Worm (Caenorhabditis elegans) whole organism, L4 larva: ENCODE measurements around the gene K08D9.10.

Experiments used
- Y48G9A.11 ChIP-seq: fragments of 200-800 bp; sonication (Bioruptor generic); IDR thresholded peaks from 2 replicates; pipeline ENCODE4 v1.3.6; 2022; ENCODE audit warnings: missing genetic modification reagents, missing genetic modification characterization, missing compliant biosample characterization
- Y75B8A.6 ChIP-seq: fragments of 200-800 bp; sonication (Bioruptor generic); IDR thresholded peaks from 2 replicates; pipeline ENCODE4 v1.3.6; 2022; ENCODE audit warnings: missing genetic modification reagents, missing genetic modification characterization, missing compliant biosample characterization
- aha-1 ChIP-seq: fragments of 150-350 bp; peaks from one replicate; lab custom pipeline; 2014; ENCODE audit warnings: missing biosample characterization, missing genetic modification characterization
- aly-2 ChIP-seq: sonication (generic microtip); optimal IDR thresholded peaks from 2 replicates; lab custom pipeline; 2018; ENCODE audit warnings: missing biosample characterization, missing genetic modification characterization
- arid-1 ChIP-seq: fragments of 200-800 bp; sonication (Bioruptor generic); conservative IDR thresholded peaks from 2 replicates; pipeline ENCODE4 v1.3.6; 2022; ENCODE audit warnings: missing genetic modification reagents, missing genetic modification characterization, missing compliant biosample characterization
- attf-4 ChIP-seq: sonication (generic microtip); optimal IDR thresholded peaks from 3 replicates; lab custom pipeline; 2017; ENCODE audit warnings: missing biosample characterization, missing genetic modification characterization
- ceh-32 ChIP-seq: sonication (generic microtip); optimal IDR thresholded peaks from 2 replicates; lab custom pipeline; 2016; ENCODE audit warnings: mild to moderate bottlenecking, missing genetic modification characterization, missing compliant biosample characterization; ENCODE audit not compliant: poor library complexity
- cey-2 ChIP-seq: sonication (generic microtip); optimal IDR thresholded peaks from 3 replicates; lab custom pipeline; 2017; ENCODE audit warnings: missing genetic modification characterization, mild to moderate bottlenecking, missing compliant biosample characterization, antibody characterized with exemption, borderline replicate concordance; ENCODE audit not compliant: insufficient read depth
- daf-16 ChIP-seq, 3 experiments: sonication (generic microtip); optimal IDR thresholded peaks; 2 replicates each; lab custom pipeline; 2016 to 2017; ENCODE audit warnings: missing genetic modification characterization in 3 of 3, missing genetic modification reagents in 3 of 3, mild to moderate bottlenecking in 2 of 3, missing compliant biosample characterization in 2 of 3, missing biosample characterization in 1 of 3, moderate library complexity in 1 of 3
- daf-8 ChIP-seq: fragments of 200-800 bp; sonication (Bioruptor generic); IDR thresholded peaks from 2 replicates; pipeline ENCODE4 v1.3.6; 2022; ENCODE audit warnings: missing genetic modification characterization, missing compliant biosample characterization
- dmd-6 ChIP-seq: fragments of 200-800 bp; sonication (Bioruptor generic); IDR thresholded peaks from 2 replicates; pipeline ENCODE4 v1.3.6; 2022; ENCODE audit warnings: missing genetic modification reagents, missing genetic modification characterization, missing compliant biosample characterization
- dmd-8 ChIP-seq: fragments of 200-800 bp; sonication (Bioruptor generic); IDR thresholded peaks from 2 replicates; pipeline ENCODE4 v1.3.6; 2022; ENCODE audit warnings: missing genetic modification characterization, missing compliant biosample characterization
- dpl-1 ChIP-seq: fragments of 150-350 bp; optimal IDR thresholded peaks from 2 replicates; lab custom pipeline; 2014; ENCODE audit warnings: missing biosample characterization, missing genetic modification reagents, missing genetic modification characterization
- duxl-1 ChIP-seq: sonication (generic microtip); optimal IDR thresholded peaks from 2 replicates; lab custom pipeline; 2016; ENCODE audit warnings: mild to moderate bottlenecking, missing genetic modification characterization, moderate library complexity, missing compliant biosample characterization; ENCODE audit not compliant: poor library complexity
- dve-1 ChIP-seq: sonication (generic microtip); optimal IDR thresholded peaks from 2 replicates; lab custom pipeline; 2017; ENCODE audit warnings: antibody characterized with exemption, mild to moderate bottlenecking, missing genetic modification characterization, missing compliant biosample characterization; ENCODE audit not compliant: insufficient read depth
- fos-1 ChIP-seq: fragments of 150-350 bp; optimal IDR thresholded peaks from 2 replicates; lab custom pipeline; 2014; ENCODE audit warnings: missing biosample characterization, missing genetic modification characterization
- hlh-11 ChIP-seq: fragments of 200-800 bp; sonication (Bioruptor generic); optimal IDR thresholded peaks from 2 replicates; lab custom pipeline; 2018; ENCODE audit warnings: mild to moderate bottlenecking, missing genetic modification characterization, missing compliant biosample characterization
- hlh-30 ChIP-seq: sonication (generic microtip); optimal IDR thresholded peaks from 2 replicates; lab custom pipeline; 2017; ENCODE audit warnings: antibody characterized with exemption, mild to moderate bottlenecking, missing genetic modification characterization, missing compliant biosample characterization; ENCODE audit not compliant: insufficient read depth
- hmg-1.1 ChIP-seq: fragments of 200-800 bp; sonication (Bioruptor generic); IDR thresholded peaks from 2 replicates; pipeline ENCODE4 v1.3.6; 2022; ENCODE audit warnings: missing genetic modification reagents, missing genetic modification characterization, missing compliant biosample characterization
- lin-15B ChIP-seq: fragments of 150-350 bp; sonication (generic microtip); optimal IDR thresholded peaks from 3 replicates; lab custom pipeline; 2014; ENCODE audit warnings: missing biosample characterization, missing genetic modification characterization
- lin-29 ChIP-seq: fragments of 200-800 bp; sonication (Bioruptor generic); IDR thresholded peaks from 2 replicates; pipeline ENCODE4 v1.3.6; 2022; ENCODE audit warnings: missing genetic modification reagents, missing genetic modification characterization, missing compliant biosample characterization
- lin-38 ChIP-seq: fragments of 200-800 bp; sonication (Bioruptor generic); IDR thresholded peaks from 2 replicates; pipeline ENCODE4 v1.3.6; 2022; ENCODE audit warnings: missing genetic modification reagents, missing genetic modification characterization, missing compliant biosample characterization
- lsy-2 ChIP-seq, 2 experiments: fragments of 150-350 bp in 1 of 2; sonication (generic microtip) in 1 of 2; optimal IDR thresholded peaks; 2 replicates each; lab custom pipeline; 2014 to 2017; ENCODE audit warnings: missing biosample characterization in 2 of 2, missing genetic modification characterization in 2 of 2
- mdt-29 ChIP-seq: fragments of 200-800 bp; sonication (Bioruptor generic); IDR thresholded peaks from 2 replicates; pipeline ENCODE4 v1.3.6; 2022; ENCODE audit warnings: missing genetic modification reagents, missing genetic modification characterization, missing compliant biosample characterization
- mep-1 ChIP-seq: fragments of 150-350 bp; sonication (generic microtip); optimal IDR thresholded peaks from 3 replicates; lab custom pipeline; 2014; ENCODE audit warnings: missing biosample characterization, missing genetic modification characterization
- mxl-2 ChIP-seq: fragments of 200-800 bp; sonication (Bioruptor generic); conservative IDR thresholded peaks from 2 replicates; pipeline ENCODE4 v1.3.6; 2022; ENCODE audit warnings: missing genetic modification reagents, missing genetic modification characterization, missing compliant biosample characterization
- mxl-3 ChIP-seq: fragments of 200-800 bp; sonication (Bioruptor generic); optimal IDR thresholded peaks from 2 replicates; lab custom pipeline; 2018; ENCODE audit warnings: mild to moderate bottlenecking, missing genetic modification characterization, missing compliant biosample characterization
- nhr-102 ChIP-seq: sonication (generic microtip); optimal IDR thresholded peaks from 2 replicates; lab custom pipeline; 2016; ENCODE audit warnings: mild to moderate bottlenecking, missing genetic modification characterization, moderate library complexity, missing compliant biosample characterization
- nhr-111 ChIP-seq: fragments of 200-800 bp; sonication (Bioruptor generic); optimal IDR thresholded peaks from 2 replicates; lab custom pipeline; 2018; ENCODE audit warnings: mild to moderate bottlenecking, missing genetic modification characterization, missing compliant biosample characterization
- nhr-28 ChIP-seq: fragments of 150-350 bp; optimal IDR thresholded peaks from 2 replicates; lab custom pipeline; 2014; ENCODE audit warnings: missing biosample characterization, missing genetic modification characterization
- nhr-42 ChIP-seq: fragments of 200-800 bp; sonication (Bioruptor generic); IDR thresholded peaks from 2 replicates; pipeline ENCODE4 v1.3.6; 2022; ENCODE audit warnings: missing genetic modification characterization, missing compliant biosample characterization
- nhr-48 ChIP-seq: sonication (generic microtip); optimal IDR thresholded peaks from 2 replicates; lab custom pipeline; 2016; ENCODE audit warnings: mild to moderate bottlenecking, missing genetic modification characterization, missing compliant biosample characterization
- nhr-6 ChIP-seq: fragments of 150-350 bp; optimal IDR thresholded peaks from 2 replicates; lab custom pipeline; 2014; ENCODE audit warnings: missing biosample characterization, missing genetic modification characterization
- nhr-77 ChIP-seq: fragments of 150-350 bp; optimal IDR thresholded peaks from 2 replicates; lab custom pipeline; 2014; ENCODE audit warnings: missing biosample characterization, missing genetic modification characterization
- pha-4 ChIP-seq, 2 experiments: fragments of 150-350 bp in 1 of 2; fragments of 200-800 bp in 1 of 2; sonication (Bioruptor generic) in 1 of 2; IDR thresholded peaks in 1 of 2; optimal IDR thresholded peaks in 1 of 2; 2 replicates each; pipeline versions ENCODE4 v1.3.6 to Lab custom; 2014 to 2022; ENCODE audit warnings: missing genetic modification characterization in 2 of 2, missing genetic modification reagents in 2 of 2, missing biosample characterization in 1 of 2, missing compliant biosample characterization in 1 of 2
- pqm-1 ChIP-seq: sonication (generic microtip); optimal IDR thresholded peaks from 2 replicates; lab custom pipeline; 2017; ENCODE audit warnings: missing biosample characterization, missing genetic modification characterization
- rbr-2 ChIP-seq: sonication (generic microtip); optimal IDR thresholded peaks from 2 replicates; lab custom pipeline; 2016; ENCODE audit warnings: missing genotype, missing genetic modification characterization, missing compliant biosample characterization
- saeg-2 ChIP-seq: fragments of 200-800 bp; sonication (Bioruptor generic); IDR thresholded peaks from 2 replicates; pipeline ENCODE4 v1.3.6; 2022; ENCODE audit warnings: missing genetic modification reagents, missing genetic modification characterization, missing compliant biosample characterization
- snpc-1.2 ChIP-seq: fragments of 200-800 bp; sonication (Bioruptor generic); IDR thresholded peaks from 2 replicates; pipeline ENCODE4 v1.3.6; 2022; ENCODE audit warnings: missing genetic modification reagents, missing genetic modification characterization, missing compliant biosample characterization
- tra-1 ChIP-seq: fragments of 200-800 bp; sonication (Bioruptor generic); IDR thresholded peaks from 2 replicates; pipeline ENCODE4 v1.3.6; 2022; ENCODE audit warnings: missing genetic modification reagents, missing genetic modification characterization, missing compliant biosample characterization
- unc-130 ChIP-seq: sonication (generic microtip); optimal IDR thresholded peaks from 2 replicates; lab custom pipeline; 2016; ENCODE audit warnings: missing genetic modification reagents, missing genetic modification characterization, missing compliant biosample characterization
- unc-62 ChIP-seq, 3 experiments: fragments of 150-350 bp in 1 of 3; sonication (generic microtip); optimal IDR thresholded peaks in 2 of 3; peaks in 1 of 3; 1 replicate in 1 of 3; 2 replicates in 2 of 3; lab custom pipeline; 2014 to 2017; ENCODE audit warnings: missing biosample characterization in 3 of 3, missing genetic modification characterization in 3 of 3, missing genetic modification reagents in 3 of 3, missing genotype in 1 of 3
- zfp-3 ChIP-seq: fragments of 200-800 bp; sonication (Bioruptor generic); conservative IDR thresholded peaks from 2 replicates; pipeline ENCODE4 v1.3.6; 2022; ENCODE audit warnings: missing genetic modification reagents, missing genetic modification characterization, missing compliant biosample characterization

The K08D9.10 gene

ce11 chrV:3193091-3193608, 37.5 kb upstream of the K08D9.10 start, which contains the start of the genes Y73C8B.3 and Y73C8B.9 (continued):
- TF ChIP-seq lin-15B (tag; lab: Kevin White, UChicago) (no peak), nhr-102 (tag; lab: Kevin White, UChicago) (peak; percentile 9), mxl-3 (GFP tag; lab: Kevin White, UChicago) (peak; percentile 43), nhr-42 (GFP tag; lab: Robert Waterston, UW) (no peak), dpl-1 (GFP tag; lab: Kevin White, UChicago) (no peak), aly-2 (tag; lab: Kevin White, UChicago) (no peak), dmd-6 (GFP tag; lab: Robert Waterston, UW) (peak; percentile 83)

ce11 chrV:3194952-3195450, 35.7 kb upstream of the K08D9.10 start, which contains the start of gene Y73C8B.2:
Y73C8B.2 (minus strand) TSS chrV:3195002.
- TF ChIP-seq pha-4 (GFP tag; IDR thresholded peaks at IDR 0.05; lab: Robert Waterston, UW) (no peak), pha-4 (tag; optimal IDR thresholded peaks at IDR 0.05; lab: Kevin White, UChicago) (peak; percentile 94), nhr-6 (peak; percentile 83), daf-8 (no peak), rbr-2 (tag; lab: Kevin White, UChicago) (peak; percentile 15), lin-38 (peak; percentile 81), pqm-1 (tag; lab: Kevin White, UChicago) (peak; percentile 14), aha-1 (tag; lab: Kevin White, UChicago) (peak; percentile 92), hlh-11 (tag; lab: Kevin White, UChicago) (peak; percentile 0), nhr-77 (tag; lab: Kevin White, UChicago) (peak; percentile 7), nhr-28 (tag; lab: Kevin White, UChicago) (peak; percentile 38), nhr-102 (tag; lab: Kevin White, UChicago) (peak; percentile 34), hmg-1.1 (GFP tag; lab: Robert Waterston, UW) (peak; percentile 36; the same call in 1 of the 2 replicates), unc-62 (GFP tag; optimal IDR thresholded peaks at IDR 0.05 in 1 of 2; lab: Kevin White, UChicago) (peak in 1 of 2 experiments; percentile 85), unc-62 (tag; optimal IDR thresholded peaks at IDR 0.05; lab: Kevin White, UChicago) (no peak), daf-16 (GFP tag; optimal IDR thresholded peaks at IDR 0.05; lab: Kevin White, UChicago) (no peak), daf-16 (tag; optimal IDR thresholded peaks at IDR 0.05; lab: Kevin White, UChicago) (peak; percentile 13), dve-1 (tag; lab: Kevin White, UChicago) (peak; percentile 35), saeg-2 (GFP tag; lab: Robert Waterston, UW) (no peak), mep-1 (peak; percentile 59), mxl-2 (no peak), hlh-30 (no peak), aly-2 (tag; lab: Kevin White, UChicago) (no peak), lsy-2 (tag; optimal IDR thresholded peaks at IDR 0.05; lab: Kevin White, UChicago) (peak in 1 of 2 experiments; percentile 58)

- TF ChIP-seq Y75B8A.6, result no peak
- TF ChIP-seq nhr-6, result no peak
- no peak for TF ChIP-seq Y48G9A.11 (GFP tag; lab: Robert Waterston, UW)
- TF ChIP-seq ceh-32 (tag; lab: Kevin White, UChicago), result no peak
Measured at ce11 chrV:3195814-3196213, 34.9 kb upstream of the K08D9.10 start.

ce11 chrV:3196832-3197329, 33.8 kb upstream of the K08D9.10 start, which contains the start of the genes Y73C8B.1 and Y73C8B.5:
Y73C8B.1 (minus strand) TSS chrV:3196882.
Y73C8B.5 (plus strand) TSS chrV:3197268.
- no peak for TF ChIP-seq arid-1 (GFP tag; lab: Robert Waterston, UW)
- peak; percentile 11 for TF ChIP-seq hlh-11 (tag; lab: Kevin White, UChicago)
- no peak for TF ChIP-seq snpc-1.2 (GFP tag; lab: Robert Waterston, UW)
- no peak for TF ChIP-seq zfp-3 (GFP tag; lab: Robert Waterston, UW)
- TF ChIP-seq nhr-111, result no peak
- no peak for TF ChIP-seq fos-1 (tag; lab: Kevin White, UChicago)
- TF ChIP-seq nhr-6, result no peak
- no peak for TF ChIP-seq tra-1
- no peak for TF ChIP-seq duxl-1 (tag; lab: Kevin White, UChicago)
- no peak for TF ChIP-seq dmd-8
- TF ChIP-seq lin-29, result no peak
- TF ChIP-seq mdt-29 (GFP tag; lab: Robert Waterston, UW), result no peak
- TF ChIP-seq saeg-2 (GFP tag; lab: Robert Waterston, UW), result no peak
- no peak for TF ChIP-seq cey-2 (tag; lab: Kevin White, UChicago)
- peak; percentile 88 for TF ChIP-seq nhr-48 (tag; lab: Kevin White, UChicago)
- no peak for TF ChIP-seq attf-4 (tag; lab: Kevin White, UChicago)
- TF ChIP-seq unc-130 (GFP tag; lab: Kevin White, UChicago), result no peak
